Fruit fly (Drosophila melanogaster) whole organism, pupa: Measurements from ENCODE around the gene CG43085.
A peak's percentile ranks its signal among the peaks of the same experiment; 100 is the strongest.

Experiments used
- CG12605 ChIP-seq: fragments of 200-800 bp; sonication (Bioruptor generic); IDR thresholded peaks from 2 replicates; pipeline ENCODE4 v1.3.6; 2022; ENCODE audit warnings: missing biosample characterization, missing genetic modification characterization
- CG13204 ChIP-seq: fragments of 200-800 bp; sonication (Bioruptor generic); optimal IDR thresholded peaks from 2 replicates; lab custom pipeline; 2018; ENCODE audit warnings: missing biosample characterization, mild to moderate bottlenecking, missing genetic modification characterization, moderate library complexity
- CG14655 ChIP-seq: fragments of 200-800 bp; sonication (Bioruptor generic); optimal IDR thresholded peaks from 3 replicates; lab custom pipeline; 2017; ENCODE audit warnings: mild to moderate bottlenecking, missing biosample characterization, missing genetic modification reagents, missing genetic modification characterization
- CG34367 ChIP-seq: fragments of 200-800 bp; sonication (Bioruptor generic); optimal IDR thresholded peaks from 2 replicates; lab custom pipeline; 2018; ENCODE audit warnings: missing biosample characterization, mild to moderate bottlenecking, missing genetic modification characterization
- CG8159 ChIP-seq: fragments of 200-800 bp; sonication (Bioruptor generic); optimal IDR thresholded peaks from 3 replicates; lab custom pipeline; 2018; ENCODE audit warnings: missing biosample characterization, mild to moderate bottlenecking, missing genetic modification characterization, moderate library complexity
- CG9948 ChIP-seq: fragments of 200-800 bp; sonication (Bioruptor generic); optimal IDR thresholded peaks from 2 replicates; lab custom pipeline; 2018; ENCODE audit warnings: missing biosample characterization, mild to moderate bottlenecking, missing genetic modification characterization, moderate library complexity
- EcR ChIP-seq: fragments of 200-800 bp; sonication (Bioruptor generic); optimal IDR thresholded peaks from 3 replicates; lab custom pipeline; 2019; ENCODE audit warnings: missing biosample characterization, missing genetic modification characterization, mild to moderate bottlenecking, moderate library complexity, missing genetic modification reagents
- Ets98B ChIP-seq: fragments of 200-800 bp; sonication (Bioruptor generic); IDR thresholded peaks from 2 replicates; pipeline ENCODE4 v1.3.6; 2022; ENCODE audit warnings: missing biosample characterization, missing genetic modification characterization
- Pif1A ChIP-seq: fragments of 200-800 bp; sonication (Bioruptor generic); optimal IDR thresholded peaks from 3 replicates; lab custom pipeline; 2016; ENCODE audit warnings: missing biosample characterization, missing genetic modification characterization
- Pif1B ChIP-seq: fragments of 200-800 bp; sonication (Bioruptor generic); optimal IDR thresholded peaks from 3 replicates; lab custom pipeline; 2016; ENCODE audit warnings: missing biosample characterization, missing genetic modification characterization
- fd96Ca ChIP-seq: fragments of 200-800 bp; sonication (Bioruptor generic); IDR thresholded peaks from 3 replicates; pipeline ENCODE4 v1.3.6; 2022; ENCODE audit warnings: missing biosample characterization, missing genetic modification characterization
- rn ChIP-seq: fragments of 200-800 bp; sonication (Bioruptor generic); IDR thresholded peaks from 2 replicates; pipeline ENCODE4 v1.3.6; 2022; ENCODE audit warnings: missing biosample characterization, missing genetic modification characterization

DNA sequence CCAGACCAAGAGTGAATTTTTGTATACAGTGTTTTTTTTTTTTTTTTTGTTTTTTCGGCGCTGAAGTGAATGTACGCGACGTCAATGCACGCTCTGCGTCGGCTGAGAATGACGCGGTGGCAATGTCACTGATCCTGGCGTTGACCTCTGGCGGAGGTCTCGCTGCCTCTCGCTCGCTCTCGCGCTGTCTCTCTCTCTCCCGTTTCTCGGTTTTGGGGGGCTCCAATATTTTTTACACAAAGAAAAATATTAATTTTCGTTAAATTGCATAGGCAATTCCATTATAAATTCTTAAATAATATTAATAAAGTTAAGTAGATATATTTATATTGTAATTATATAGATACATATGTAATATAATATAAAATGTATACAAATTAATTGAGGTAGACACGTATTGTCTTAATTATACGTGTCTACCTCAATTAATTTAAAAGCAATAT lies 33.2 kb downstream of the CG43085 start:
- TF ChIP-seq Pif1B (GFP tag; lab: Kevin White, UChicago) = no peak
- TF ChIP-seq fd96Ca (GFP tag; lab: Robert Waterston, UW) = no peak
- no peak for TF ChIP-seq CG13204
- peak; percentile 26 for TF ChIP-seq EcR
- TF ChIP-seq CG34367 (tag; lab: Kevin White, UChicago) = no peak
- no peak for TF ChIP-seq CG8159 (tag; lab: Kevin White, UChicago)
- TF ChIP-seq CG12605 (GFP tag; lab: Robert Waterston, UW) = no peak
- no peak for TF ChIP-seq Pif1A (GFP tag; lab: Kevin White, UChicago)
- no peak for TF ChIP-seq rn (GFP tag; lab: Robert Waterston, UW)
- TF ChIP-seq Ets98B (GFP tag; lab: Robert Waterston, UW) = no peak
- no peak for TF ChIP-seq CG9948
- no peak for TF ChIP-seq CG14655 (GFP tag; lab: Kevin White, UChicago)
